Fruit fly (Drosophila melanogaster) whole organism, pupa: ENCODE results near the gene CG14086.
A peak's percentile ranks its signal among the peaks of the same experiment; 100 is the strongest.

Experiments used
- CG13204 ChIP-seq: fragments of 200-800 bp; sonication (Bioruptor generic); optimal IDR thresholded peaks from 2 replicates; lab custom pipeline; 2018; ENCODE audit warnings: missing biosample characterization, mild to moderate bottlenecking, missing genetic modification characterization, moderate library complexity
- CG32121 ChIP-seq: fragments of 200-800 bp; sonication (Bioruptor generic); IDR thresholded peaks from 2 replicates; pipeline ENCODE4 v1.3.6; 2022; ENCODE audit warnings: missing biosample characterization, missing genetic modification characterization

DNA sequence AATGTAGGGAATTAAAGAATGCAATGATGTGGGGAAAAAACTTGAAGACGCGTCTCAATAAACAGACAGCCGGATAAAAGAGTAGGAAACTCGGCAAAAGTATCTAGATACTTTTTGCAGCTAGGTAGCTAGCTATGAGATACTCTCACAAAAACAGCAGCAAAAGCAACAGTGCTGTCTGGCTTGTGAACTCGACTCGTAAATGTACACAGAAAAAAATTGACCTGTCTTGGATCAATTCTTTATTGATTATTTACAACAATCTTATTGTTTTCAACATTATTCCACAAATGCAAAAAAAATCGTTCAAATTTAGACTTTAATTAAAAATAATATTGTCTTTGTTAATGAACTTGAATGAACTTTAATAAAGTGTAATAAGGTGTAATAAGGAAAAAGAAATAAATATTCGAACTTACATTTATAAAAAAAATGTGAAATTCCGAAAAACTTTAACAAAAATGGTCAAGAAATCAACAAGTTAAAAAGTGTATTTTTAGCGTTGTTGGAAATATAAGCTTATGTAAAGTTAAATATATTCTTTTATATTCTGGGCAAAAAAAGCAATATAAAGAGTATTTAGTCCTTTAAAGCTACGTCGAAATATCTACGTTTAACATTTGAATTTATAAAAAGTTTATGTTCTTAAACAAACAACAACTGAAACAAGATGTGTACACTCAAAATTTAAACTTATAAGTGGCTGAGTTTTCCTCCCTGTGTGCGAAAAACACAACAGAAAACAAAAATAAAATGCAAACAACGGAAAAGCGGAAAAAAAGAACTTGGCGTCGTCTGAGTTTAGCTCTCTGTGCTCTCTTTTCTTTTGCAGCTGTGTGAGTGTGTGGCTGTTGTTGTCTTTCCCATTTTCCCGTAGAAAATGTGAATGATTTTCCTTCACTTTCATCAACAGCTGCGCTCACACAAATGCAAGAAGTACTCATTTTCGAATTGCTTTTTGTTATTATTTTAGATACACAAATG, 41.5 kb upstream of the CG14086 start:
- TF ChIP-seq CG32121 (peak; percentile 21; the same call in 1 of the 2 replicates), CG13204 (GFP tag; lab: Kevin White, UChicago) (peak; percentile 35)
